Worm (Caenorhabditis elegans): Measurements from ENCODE around the gene ttm-1.

ttm-1 gene

ce11 chrIII:12904987-12905541 lies 61.7 kb downstream of the ttm-1 start, which contains the start of gene cox-5A (continued):
- TF ChIP-seq akir-1 (GFP tag; optimal IDR thresholded peaks at IDR 0.05), result no peak
- TF ChIP-seq mcd-1 (GFP tag; IDR thresholded peaks at IDR 0.05), result peak; percentile 97
- TF ChIP-seq efl-1 (GFP tag; optimal IDR thresholded peaks at IDR 0.05), result peak; percentile 94
- peak; percentile 98 for TF ChIP-seq chd-7 (tag; optimal IDR thresholded peaks at IDR 0.05)
- peak; percentile 93 for TF ChIP-seq F49E8.2 (tag; optimal IDR thresholded peaks at IDR 0.05; ENCODE audit: insufficient read depth)
- no peak for TF ChIP-seq lsy-27 (tag; optimal IDR thresholded peaks at IDR 0.05; ENCODE audit: borderline replicate concordance, insufficient read depth)
- TF ChIP-seq Y56A3A.18 (GFP tag; IDR thresholded peaks at IDR 0.05), result peak; percentile 94
- TF ChIP-seq aptf-3 (GFP tag; IDR thresholded peaks at IDR 0.05), result no peak
- TF ChIP-seq ceh-40 (GFP tag; IDR thresholded peaks at IDR 0.05), result 0 out of 2 replicates have a peak, but pooled peaks have one; percentile 69
- peak; percentile 98 for TF ChIP-seq ztf-26 (tag; optimal IDR thresholded peaks at IDR 0.05)
- TF ChIP-seq rec-8 (tag; optimal IDR thresholded peaks at IDR 0.05), result peak in 1 of 2 experiments; percentile 35
- peak; percentile 95 for TF ChIP-seq ztf-3 (GFP tag; optimal IDR thresholded peaks at IDR 0.05)
- peak; percentile 62 for TF ChIP-seq T07F8.4 (tag; optimal IDR thresholded peaks at IDR 0.05)
- no peak for TF ChIP-seq ccch-3 (GFP tag; optimal IDR thresholded peaks at IDR 0.05)
- TF ChIP-seq pha-4 (tag; optimal IDR thresholded peaks at IDR 0.05), result peak; percentile 98
- peak; percentile 75 for TF ChIP-seq cebp-1 (GFP tag; IDR thresholded peaks at IDR 0.05)
- peak; percentile 96 for TF ChIP-seq cebp-1 (tag; optimal IDR thresholded peaks at IDR 0.05)
- peak; percentile 88 for TF ChIP-seq ets-4 (GFP tag; optimal IDR thresholded peaks at IDR 0.05)
- TF ChIP-seq egl-44 (GFP tag; IDR thresholded peaks at IDR 0.05), result peak; percentile 77
- peak; percentile 90 for TF ChIP-seq mel-28 (tag; optimal IDR thresholded peaks at IDR 0.05; ENCODE audit: borderline replicate concordance)
- 0 out of 2 replicates have a peak, but pooled peaks have one; percentile 31 for TF ChIP-seq aptf-2 (GFP tag; conservative IDR thresholded peaks at IDR 0.05)
- TF ChIP-seq athp-1 (tag; optimal IDR thresholded peaks at IDR 0.05), result peak; percentile 98
- peak; percentile 20 for TF ChIP-seq mes-4 (tag; optimal IDR thresholded peaks at IDR 0.05)
- peak; percentile 95 for TF ChIP-seq madf-10 (tag; optimal IDR thresholded peaks at IDR 0.05)
- peak; percentile 69 for TF ChIP-seq hrde-1 (tag; optimal IDR thresholded peaks at IDR 0.05; ENCODE audit: borderline replicate concordance)
- peak; percentile 87 for TF ChIP-seq madf-8 (GFP tag; conservative IDR thresholded peaks at IDR 0.05)
- TF ChIP-seq F23B12.7 (tag; optimal IDR thresholded peaks at IDR 0.05; ENCODE audit: insufficient read depth), result peak; percentile 98
- peak; percentile 47; the same call in 1 of the 2 replicates for TF ChIP-seq Y53F4B.3 (GFP tag; IDR thresholded peaks at IDR 0.05)
- TF ChIP-seq attf-3 (GFP tag; conservative IDR thresholded peaks at IDR 0.05), result peak; percentile 83
- TF ChIP-seq ekl-4 (GFP tag; IDR thresholded peaks at IDR 0.05), result peak; percentile 99
- peak; percentile 63 for TF ChIP-seq nhr-27 (tag; optimal IDR thresholded peaks at IDR 0.05)
- peak; percentile 72; the same call in 1 of the 2 replicates for TF ChIP-seq lin-26 (GFP tag; IDR thresholded peaks at IDR 0.05)

- TF ChIP-seq tbx-9 (tag; optimal IDR thresholded peaks at IDR 0.05; ENCODE audit: borderline replicate concordance) (no peak), ztf-25 (GFP tag; IDR thresholded peaks at IDR 0.05) (no peak), madf-3 (GFP tag; IDR thresholded peaks at IDR 0.05) (no peak), rpc-1 (optimal IDR thresholded peaks at IDR 0.05) (no peak), rpc-1 (tag; optimal IDR thresholded peaks at IDR 0.05) (no peak), sdz-38 (tag; optimal IDR thresholded peaks at IDR 0.05) (no peak), egl-18 (GFP tag; IDR thresholded peaks at IDR 0.05) (no peak), lag-1 (GFP tag; IDR thresholded peaks at IDR 0.05) (no peak), Y95B8A.8 (GFP tag; IDR thresholded peaks at IDR 0.05) (no peak), sptf-2 (GFP tag; optimal IDR thresholded peaks at IDR 0.05) (no peak), cebp-1 (GFP tag; IDR thresholded peaks at IDR 0.05) (no peak), cebp-1 (tag; optimal IDR thresholded peaks at IDR 0.05) (no peak), K11D2.4 (GFP tag; IDR thresholded peaks at IDR 0.05) (no peak), lin-40 (tag; optimal IDR thresholded peaks at IDR 0.05) (no peak), ceh-58 (GFP tag; IDR thresholded peaks at IDR 0.05) (no peak)
Measured at ce11 chrIII:12904052-12904451, 62.7 kb downstream of the ttm-1 start.

Data from whole organism, young adult.